Worm (Caenorhabditis elegans) whole organism, late embryonic: ENCODE measurements around the gene klp-19.
A peak's percentile ranks its signal among the peaks of the same experiment; 100 is the strongest.

Experiments
- C08G9.2 ChIP-seq: sonication (generic microtip); optimal IDR thresholded peaks from 2 replicates; lab custom pipeline; 2016; ENCODE audit warnings: mild to moderate bottlenecking, missing genetic modification characterization, moderate library complexity, missing compliant biosample characterization
- C38D4.7 ChIP-seq: fragments of 200-800 bp; sonication (Bioruptor generic); optimal IDR thresholded peaks from 2 replicates; lab custom pipeline; 2018; ENCODE audit warnings: mild to moderate bottlenecking, missing genetic modification characterization, moderate library complexity, missing compliant biosample characterization
- K02D7.2 ChIP-seq: sonication (generic microtip); optimal IDR thresholded peaks from 2 replicates; lab custom pipeline; 2017; ENCODE audit warnings: mild to moderate bottlenecking, missing genetic modification characterization, missing compliant biosample characterization
- K09A11.1 ChIP-seq: sonication (generic microtip); optimal IDR thresholded peaks from 2 replicates; lab custom pipeline; 2017; ENCODE audit warnings: antibody characterized with exemption, mild to moderate bottlenecking, missing genetic modification characterization, missing compliant biosample characterization; ENCODE audit not compliant: insufficient read depth
- T23F11.4 ChIP-seq: fragments of 200-800 bp; sonication (Bioruptor generic); optimal IDR thresholded peaks from 2 replicates; lab custom pipeline; 2018; ENCODE audit warnings: mild to moderate bottlenecking, missing genetic modification characterization, missing compliant biosample characterization
- Y22D7AL.16 ChIP-seq: sonication (generic microtip); optimal IDR thresholded peaks from 2 replicates; lab custom pipeline; 2016; ENCODE audit warnings: missing genetic modification characterization, missing compliant biosample characterization
- ama-1 ChIP-seq: fragments of 150-350 bp; optimal IDR thresholded peaks from 2 replicates; lab custom pipeline; 2014
- ceh-18 ChIP-seq: sonication (generic microtip); optimal IDR thresholded peaks from 2 replicates; lab custom pipeline; 2016; ENCODE audit warnings: missing genetic modification characterization, missing compliant biosample characterization
- ceh-19 ChIP-seq: fragments of 200-800 bp; sonication (Bioruptor generic); optimal IDR thresholded peaks from 2 replicates; lab custom pipeline; 2018; ENCODE audit warnings: mild to moderate bottlenecking, missing genetic modification characterization, missing compliant biosample characterization
- ceh-2 ChIP-seq: sonication (generic microtip); optimal IDR thresholded peaks from 2 replicates; lab custom pipeline; 2016; ENCODE audit warnings: missing genotype, missing genetic modification characterization, missing compliant biosample characterization
- ceh-24 ChIP-seq: sonication (generic microtip); optimal IDR thresholded peaks from 2 replicates; lab custom pipeline; 2016; ENCODE audit warnings: mild to moderate bottlenecking, missing genetic modification characterization, missing compliant biosample characterization
- ceh-30 ChIP-seq: fragments of 150-350 bp; optimal IDR thresholded peaks from 2 replicates; lab custom pipeline; 2014; ENCODE audit warnings: missing biosample characterization, missing genetic modification characterization
- ceh-31 ChIP-seq: sonication (generic microtip); optimal IDR thresholded peaks from 2 replicates; lab custom pipeline; 2016; ENCODE audit warnings: missing genetic modification characterization, missing compliant biosample characterization
- ceh-34 ChIP-seq: sonication (generic microtip); optimal IDR thresholded peaks from 2 replicates; lab custom pipeline; 2016; ENCODE audit warnings: mild to moderate bottlenecking, missing genetic modification characterization, missing compliant biosample characterization
- ceh-48 ChIP-seq: sonication (generic microtip); optimal IDR thresholded peaks from 2 replicates; lab custom pipeline; 2016; ENCODE audit warnings: missing genetic modification characterization, inconsistent platforms, missing compliant biosample characterization
- dmd-4 ChIP-seq: sonication (generic microtip); optimal IDR thresholded peaks from 2 replicates; lab custom pipeline; 2016; ENCODE audit warnings: borderline replicate concordance, missing genetic modification characterization, missing compliant biosample characterization
- elt-4 ChIP-seq: sonication (generic microtip); optimal IDR thresholded peaks from 2 replicates; lab custom pipeline; 2016; ENCODE audit warnings: missing genetic modification characterization, missing compliant biosample characterization
- ets-4 ChIP-seq: sonication (generic microtip); optimal IDR thresholded peaks from 2 replicates; lab custom pipeline; 2016; ENCODE audit warnings: missing genetic modification characterization, missing compliant biosample characterization
- eyg-1 ChIP-seq: sonication (generic microtip); optimal IDR thresholded peaks from 2 replicates; lab custom pipeline; 2016; ENCODE audit warnings: missing genotype, missing genetic modification characterization, missing compliant biosample characterization
- fkh-10 ChIP-seq: fragments of 150-350 bp; optimal IDR thresholded peaks from 2 replicates; lab custom pipeline; 2014; ENCODE audit warnings: missing biosample characterization, missing genetic modification reagents, missing genetic modification characterization
- fkh-6 ChIP-seq: sonication (generic microtip); optimal IDR thresholded peaks from 2 replicates; lab custom pipeline; 2016; ENCODE audit warnings: missing genetic modification characterization, missing compliant biosample characterization
- gmeb-2 ChIP-seq: sonication (generic microtip); optimal IDR thresholded peaks from 2 replicates; lab custom pipeline; 2016; ENCODE audit warnings: missing genetic modification characterization, inconsistent platforms, missing compliant biosample characterization
- hlh-13 ChIP-seq: fragments of 200-800 bp; sonication (Bioruptor generic); optimal IDR thresholded peaks from 2 replicates; lab custom pipeline; 2018; ENCODE audit warnings: mild to moderate bottlenecking, missing genetic modification characterization, missing compliant biosample characterization
- hlh-15 ChIP-seq: sonication (generic microtip); optimal IDR thresholded peaks from 2 replicates; lab custom pipeline; 2016; ENCODE audit warnings: missing genetic modification characterization, missing compliant biosample characterization
- hlh-30 ChIP-seq: sonication (generic microtip); optimal IDR thresholded peaks from 2 replicates; lab custom pipeline; 2017; ENCODE audit warnings: antibody characterized with exemption, missing genetic modification characterization, missing compliant biosample characterization; ENCODE audit not compliant: insufficient read depth
- hlh-6 ChIP-seq: sonication (generic microtip); optimal IDR thresholded peaks from 2 replicates; lab custom pipeline; 2016; ENCODE audit warnings: missing genotype, missing genetic modification characterization, missing compliant biosample characterization
- madf-2 ChIP-seq: sonication (generic microtip); optimal IDR thresholded peaks from 2 replicates; lab custom pipeline; 2017; ENCODE audit warnings: missing genetic modification characterization, missing compliant biosample characterization
- mec-3 ChIP-seq: sonication (generic microtip); optimal IDR thresholded peaks from 2 replicates; lab custom pipeline; 2016; ENCODE audit warnings: borderline replicate concordance, missing genetic modification characterization, missing compliant biosample characterization
- nfya-1 ChIP-seq: sonication (generic microtip); optimal IDR thresholded peaks from 2 replicates; lab custom pipeline; 2017; ENCODE audit warnings: missing genetic modification characterization, mild to moderate bottlenecking, missing compliant biosample characterization, antibody characterized with exemption, moderate library complexity
- nhr-11 ChIP-seq: fragments of 150-350 bp; optimal IDR thresholded peaks from 2 replicates; lab custom pipeline; 2014; ENCODE audit warnings: missing biosample characterization, missing genetic modification characterization
- nhr-232 ChIP-seq: sonication (generic microtip); optimal IDR thresholded peaks from 2 replicates; lab custom pipeline; 2016; ENCODE audit warnings: missing genetic modification characterization, missing compliant biosample characterization
- npax-4 ChIP-seq: sonication (generic microtip); optimal IDR thresholded peaks from 2 replicates; lab custom pipeline; 2016; ENCODE audit warnings: missing genetic modification characterization, missing compliant biosample characterization
- odd-2 ChIP-seq: sonication (generic microtip); optimal IDR thresholded peaks from 2 replicates; lab custom pipeline; 2017; ENCODE audit warnings: antibody characterized with exemption, mild to moderate bottlenecking, missing genetic modification characterization, missing compliant biosample characterization
- pag-3 ChIP-seq: sonication (generic microtip); optimal IDR thresholded peaks from 2 replicates; lab custom pipeline; 2016; ENCODE audit warnings: missing compliant biosample characterization, missing genetic modification characterization, borderline replicate concordance
- pat-9 ChIP-seq: fragments of 200-800 bp; sonication (Bioruptor generic); optimal IDR thresholded peaks from 2 replicates; lab custom pipeline; 2018; ENCODE audit warnings: mild to moderate bottlenecking, missing genetic modification characterization, moderate library complexity, missing compliant biosample characterization
- pax-1 ChIP-seq: fragments of 150-350 bp; optimal IDR thresholded peaks from 2 replicates; lab custom pipeline; 2014; ENCODE audit warnings: missing biosample characterization, missing genetic modification characterization
- pha-4 ChIP-seq: fragments of 150-350 bp; optimal IDR thresholded peaks from 2 replicates; lab custom pipeline; 2018; ENCODE audit warnings: missing biosample characterization, missing genetic modification reagents, missing genetic modification characterization
- pqm-1 ChIP-seq: sonication (generic microtip); optimal IDR thresholded peaks from 2 replicates; lab custom pipeline; 2016; ENCODE audit warnings: missing genetic modification characterization, missing compliant biosample characterization
- pros-1 ChIP-seq: fragments of 150-350 bp; optimal IDR thresholded peaks from 2 replicates; lab custom pipeline; 2014; ENCODE audit warnings: missing biosample characterization, missing genetic modification reagents, missing genetic modification characterization
- sdc-2 ChIP-seq: sonication (generic microtip); optimal IDR thresholded peaks from 2 replicates; lab custom pipeline; 2016; ENCODE audit warnings: missing genotype, missing genetic modification characterization, missing compliant biosample characterization
- sox-2 ChIP-seq: fragments of 200-800 bp; sonication (Bioruptor generic); IDR thresholded peaks from 2 replicates; pipeline ENCODE4 v1.3.6; 2022; ENCODE audit warnings: missing genetic modification reagents, missing genetic modification characterization, missing compliant biosample characterization
- sox-4 ChIP-seq: sonication (generic microtip); optimal IDR thresholded peaks from 2 replicates; lab custom pipeline; 2017; ENCODE audit warnings: mild to moderate bottlenecking, missing genetic modification characterization, inconsistent platforms, missing compliant biosample characterization
- tbx-2 ChIP-seq: sonication (generic microtip); optimal IDR thresholded peaks from 2 replicates; lab custom pipeline; 2016; ENCODE audit warnings: missing genetic modification characterization, missing compliant biosample characterization
- tbx-7 ChIP-seq: sonication (generic microtip); optimal IDR thresholded peaks from 2 replicates; lab custom pipeline; 2016; ENCODE audit warnings: missing genotype, missing genetic modification characterization, missing compliant biosample characterization
- ttx-3 ChIP-seq: sonication (generic microtip); optimal IDR thresholded peaks from 2 replicates; lab custom pipeline; 2016; ENCODE audit warnings: missing genetic modification reagents, missing genetic modification characterization, missing compliant biosample characterization
- unc-42 ChIP-seq: sonication (generic microtip); optimal IDR thresholded peaks from 2 replicates; lab custom pipeline; 2016; ENCODE audit warnings: missing genotype, missing genetic modification characterization, missing compliant biosample characterization
- unc-55 ChIP-seq: sonication (generic microtip); optimal IDR thresholded peaks from 2 replicates; lab custom pipeline; 2017; ENCODE audit warnings: missing biosample characterization, missing genetic modification reagents, missing genetic modification characterization
- unc-86 ChIP-seq: sonication (generic microtip); optimal IDR thresholded peaks from 2 replicates; lab custom pipeline; 2016; ENCODE audit warnings: missing genetic modification characterization, missing compliant biosample characterization

The klp-19 gene

ce11 chrIII:13277881-13278500 is 29.1 kb downstream of the klp-19 start:
- no peak for TF ChIP-seq K09A11.1 (tag; lab: Kevin White, UChicago)
- no peak for TF ChIP-seq nhr-11 (tag; lab: Kevin White, UChicago)
- TF ChIP-seq hlh-30 (tag; lab: Kevin White, UChicago), result no peak
- no peak for TF ChIP-seq ets-4 (tag; lab: Kevin White, UChicago)
- TF ChIP-seq odd-2 (tag; lab: Kevin White, UChicago), result no peak
- no peak for TF ChIP-seq sox-4 (tag; lab: Kevin White, UChicago)
- TF ChIP-seq mec-3, result no peak
- no peak for TF ChIP-seq unc-55 (GFP tag; lab: Kevin White, UChicago)
- no peak for TF ChIP-seq hlh-13 (GFP tag; lab: Kevin White, UChicago)
- no peak for TF ChIP-seq Y22D7AL.16
- no peak for TF ChIP-seq ceh-19 (GFP tag; lab: Kevin White, UChicago)
- no peak for TF ChIP-seq T23F11.4
- TF ChIP-seq ttx-3 (tag; lab: Kevin White, UChicago), result no peak
- TF ChIP-seq hlh-15 (tag; lab: Kevin White, UChicago), result no peak
- TF ChIP-seq pat-9 (tag; lab: Kevin White, UChicago), result no peak
- no peak for TF ChIP-seq fkh-6 (tag; lab: Kevin White, UChicago)
- no peak for TF ChIP-seq pros-1
- TF ChIP-seq dmd-4 (tag; lab: Kevin White, UChicago), result no peak
- TF ChIP-seq, all 69 proteins: peak for 0

- no peak for TF ChIP-seq hlh-6 (tag; lab: Kevin White, UChicago)
- TF ChIP-seq ceh-48, result no peak
- no peak for TF ChIP-seq ceh-31 (tag; lab: Kevin White, UChicago)
- TF ChIP-seq tbx-7 (tag; lab: Kevin White, UChicago), result no peak
- TF ChIP-seq unc-55 (GFP tag; lab: Kevin White, UChicago), result no peak
- TF ChIP-seq pqm-1 (tag; lab: Kevin White, UChicago), result no peak
- no peak for TF ChIP-seq K02D7.2 (tag; lab: Kevin White, UChicago)
- TF ChIP-seq nhr-11 (tag; lab: Kevin White, UChicago), result no peak
- no peak for TF ChIP-seq fkh-6 (tag; lab: Kevin White, UChicago)
- TF ChIP-seq C08G9.2, result no peak
- TF ChIP-seq pax-1 (tag; lab: Kevin White, UChicago), result no peak
- TF ChIP-seq ceh-30, result no peak
- no peak for TF ChIP-seq npax-4 (tag; lab: Kevin White, UChicago)
- no peak for TF ChIP-seq hlh-13 (GFP tag; lab: Kevin White, UChicago)
- no peak for TF ChIP-seq nfya-1 (tag; lab: Kevin White, UChicago)
- no peak for TF ChIP-seq ceh-24 (tag; lab: Kevin White, UChicago)
- TF ChIP-seq pag-3 (tag; lab: Kevin White, UChicago), result no peak
- no peak for TF ChIP-seq sox-2 (GFP tag; lab: Robert Waterston, UW)
- TF ChIP-seq elt-4 (tag; lab: Kevin White, UChicago), result no peak
- TF ChIP-seq ceh-34 (tag; lab: Kevin White, UChicago), result no peak
These were observed 30.1 kb downstream of the klp-19 start, which contains the start of gene unc-64 for ce11 chrIII:13276958-13277357. unc-64 (plus strand) TSS chrIII:13277258.

- TF ChIP-seq unc-86 (tag; lab: Kevin White, UChicago) (no peak), T23F11.4 (no peak), gmeb-2 (no peak), ceh-34 (tag; lab: Kevin White, UChicago) (no peak), pha-4 (tag; lab: Kevin White, UChicago) (no peak), eyg-1 (tag; lab: Kevin White, UChicago) (no peak), K09A11.1 (tag; lab: Kevin White, UChicago) (no peak), nhr-232 (tag; lab: Kevin White, UChicago) (no peak), C08G9.2 (no peak), pax-1 (tag; lab: Kevin White, UChicago) (no peak), sdc-2 (tag; lab: Kevin White, UChicago) (peak; percentile 3), npax-4 (tag; lab: Kevin White, UChicago) (no peak), unc-42 (tag; lab: Kevin White, UChicago) (peak; percentile 78), C38D4.7 (GFP tag; lab: Kevin White, UChicago) (no peak), pqm-1 (tag; lab: Kevin White, UChicago) (no peak), tbx-2 (peak; percentile 76), ceh-18 (tag; lab: Kevin White, UChicago) (peak; percentile 59), hlh-13 (GFP tag; lab: Kevin White, UChicago) (no peak), ama-1 (lab: Kevin White, UChicago) (no peak), madf-2 (tag; lab: Kevin White, UChicago) (no peak), fkh-10 (GFP tag; lab: Kevin White, UChicago) (no peak), ceh-2 (tag; lab: Kevin White, UChicago) (no peak), ceh-48 (peak; percentile 13), sox-2 (GFP tag; lab: Robert Waterston, UW) (no peak)
These were observed 31.3 kb downstream of the klp-19 start for ce11 chrIII:13275784-13276183.
